Fruit fly (Drosophila melanogaster) whole organism, prepupa: ENCODE results near the gene unc.
A peak's percentile ranks its signal among the peaks of the same experiment; 100 is the strongest.

ENCODE experiments used
- Blimp-1 ChIP-seq: fragments of 200-800 bp; sonication (Bioruptor generic); optimal IDR thresholded peaks from 3 replicates; lab custom pipeline; 2017; ENCODE audit warnings: missing biosample characterization, missing genetic modification characterization, mild to moderate bottlenecking, moderate library complexity, missing genetic modification reagents
- CG10631 ChIP-seq: fragments of 200-800 bp; sonication (Bioruptor generic); optimal IDR thresholded peaks from 2 replicates; lab custom pipeline; 2016; ENCODE audit warnings: missing biosample characterization, missing genetic modification characterization
- CG10669 ChIP-seq: fragments of 200-800 bp; sonication (Bioruptor generic); optimal IDR thresholded peaks from 3 replicates; lab custom pipeline; 2018; ENCODE audit warnings: missing biosample characterization, mild to moderate bottlenecking, missing genetic modification characterization, moderate library complexity
- CG11294 ChIP-seq: fragments of 200-800 bp; sonication (Bioruptor generic); IDR thresholded peaks from 2 replicates; pipeline ENCODE4 v1.3.6; 2022; ENCODE audit warnings: missing biosample characterization, missing genetic modification characterization
- CG11762 ChIP-seq: fragments of 200-800 bp; sonication (Bioruptor generic); optimal IDR thresholded peaks from 3 replicates; lab custom pipeline; 2016; ENCODE audit warnings: missing biosample characterization, missing genetic modification characterization; ENCODE audit not compliant: insufficient read depth
- CG11902 ChIP-seq: fragments of 200-800 bp; sonication (Bioruptor generic); optimal IDR thresholded peaks from 3 replicates; lab custom pipeline; 2016; ENCODE audit warnings: missing biosample characterization, missing genetic modification characterization
- CG15336 ChIP-seq: fragments of 200-800 bp; sonication (Bioruptor generic); IDR thresholded peaks from 2 replicates; pipeline ENCODE4 v1.3.6; 2022; ENCODE audit warnings: missing biosample characterization, missing genetic modification characterization
- CG1621 ChIP-seq: fragments of 200-800 bp; sonication (Bioruptor generic); optimal IDR thresholded peaks from 3 replicates; lab custom pipeline; 2018; ENCODE audit warnings: missing biosample characterization, mild to moderate bottlenecking, missing genetic modification characterization
- CG16779 ChIP-seq: fragments of 200-800 bp; sonication (Bioruptor generic); optimal IDR thresholded peaks from 3 replicates; lab custom pipeline; 2017; ENCODE audit warnings: missing biosample characterization, mild to moderate bottlenecking, missing genetic modification characterization
- CG3032 ChIP-seq: fragments of 200-800 bp; optimal IDR thresholded peaks from 2 replicates; lab custom pipeline; 2019; ENCODE audit warnings: missing biosample characterization, mild to moderate bottlenecking, missing genetic modification characterization, moderate library complexity
- CG31627 ChIP-seq: fragments of 200-800 bp; sonication (Bioruptor generic); optimal IDR thresholded peaks from 3 replicates; lab custom pipeline; 2016; ENCODE audit warnings: missing biosample characterization, missing genetic modification characterization
- CG34406 ChIP-seq: fragments of 200-800 bp; sonication (Bioruptor generic); optimal IDR thresholded peaks from 3 replicates; lab custom pipeline; 2016; ENCODE audit warnings: missing biosample characterization, missing genetic modification characterization
- CG3919 ChIP-seq: fragments of 200-800 bp; sonication (Bioruptor generic); optimal IDR thresholded peaks from 3 replicates; lab custom pipeline; 2016; ENCODE audit warnings: missing biosample characterization, missing genetic modification characterization
- CG4318 ChIP-seq: fragments of 200-800 bp; sonication (Bioruptor generic); optimal IDR thresholded peaks from 3 replicates; lab custom pipeline; 2017; ENCODE audit warnings: missing biosample characterization, mild to moderate bottlenecking, missing genetic modification characterization
- CG6163 ChIP-seq: fragments of 200-800 bp; sonication (Bioruptor generic); IDR thresholded peaks from 3 replicates; pipeline ENCODE4 v1.3.6; 2022; ENCODE audit warnings: missing biosample characterization, missing genetic modification characterization
- CG6276 ChIP-seq: fragments of 200-800 bp; sonication (Bioruptor generic); optimal IDR thresholded peaks from 2 replicates; lab custom pipeline; 2017; ENCODE audit warnings: missing biosample characterization, mild to moderate bottlenecking, missing genetic modification characterization
- CG6792 ChIP-seq: fragments of 200-800 bp; sonication (Bioruptor generic); optimal IDR thresholded peaks from 3 replicates; lab custom pipeline; 2016; ENCODE audit warnings: missing biosample characterization, missing genetic modification characterization
- CG6854 ChIP-seq: fragments of 200-800 bp; sonication (Bioruptor generic); optimal IDR thresholded peaks from 2 replicates; lab custom pipeline; 2017; ENCODE audit warnings: missing biosample characterization, mild to moderate bottlenecking, missing genetic modification characterization
- CG7368 ChIP-seq: fragments of 200-800 bp; sonication (Bioruptor generic); optimal IDR thresholded peaks from 3 replicates; lab custom pipeline; 2016; ENCODE audit warnings: missing biosample characterization, missing genetic modification characterization
- CG8119 ChIP-seq: fragments of 200-800 bp; sonication (Bioruptor generic); IDR thresholded peaks from 3 replicates; pipeline ENCODE4 v1.3.6; 2022; ENCODE audit warnings: missing biosample characterization, missing genetic modification characterization
- CG8319 ChIP-seq: fragments of 200-800 bp; sonication (Bioruptor generic); optimal IDR thresholded peaks from 3 replicates; lab custom pipeline; 2016; ENCODE audit warnings: missing biosample characterization, missing genetic modification characterization
- CG9139 ChIP-seq: fragments of 200-800 bp; sonication (Bioruptor generic); optimal IDR thresholded peaks from 3 replicates; lab custom pipeline; 2017; ENCODE audit warnings: missing biosample characterization, mild to moderate bottlenecking, missing genetic modification characterization
- Eip75B ChIP-seq: fragments of 200-800 bp; sonication (Bioruptor generic); optimal IDR thresholded peaks from 3 replicates; lab custom pipeline; 2016; ENCODE audit warnings: missing biosample characterization, missing genetic modification characterization
- Eip78C ChIP-seq: fragments of 200-800 bp; sonication (Bioruptor generic); peaks from one replicate; lab custom pipeline; 2016; ENCODE audit warnings: missing biosample characterization, missing genetic modification characterization
- Eip93F ChIP-seq: fragments of 200-800 bp; sonication (Bioruptor generic); optimal IDR thresholded peaks from 2 replicates; lab custom pipeline; 2016; ENCODE audit warnings: missing biosample characterization, mild to moderate bottlenecking, missing genetic modification characterization
- Ets21C ChIP-seq: fragments of 200-800 bp; sonication (Bioruptor generic); optimal IDR thresholded peaks from 3 replicates; lab custom pipeline; 2016; ENCODE audit warnings: missing biosample characterization, missing genetic modification characterization
- Ets96B ChIP-seq: fragments of 200-800 bp; optimal IDR thresholded peaks from 2 replicates; lab custom pipeline; 2019; ENCODE audit warnings: missing biosample characterization, mild to moderate bottlenecking, missing genetic modification characterization, moderate library complexity
- Gug ChIP-seq: fragments of 200-800 bp; sonication (Bioruptor generic); IDR thresholded peaks from 2 replicates; pipeline ENCODE4 v1.3.6; 2022; ENCODE audit warnings: missing biosample characterization, missing genetic modification characterization
- Hr39 ChIP-seq: fragments of 200-800 bp; sonication (Bioruptor generic); optimal IDR thresholded peaks from 2 replicates; lab custom pipeline; 2016; ENCODE audit warnings: missing biosample characterization, missing genetic modification characterization
- Lpt ChIP-seq: fragments of 200-800 bp; sonication (Bioruptor generic); optimal IDR thresholded peaks from 3 replicates; lab custom pipeline; 2016; ENCODE audit warnings: missing biosample characterization, missing genetic modification characterization
- Met ChIP-seq: fragments of 200-800 bp; sonication (Bioruptor generic); optimal IDR thresholded peaks from 3 replicates; lab custom pipeline; 2016; ENCODE audit warnings: missing biosample characterization, missing genetic modification characterization
- Sox102F ChIP-seq: fragments of 200-800 bp; sonication (Bioruptor generic); optimal IDR thresholded peaks from 2 replicates; lab custom pipeline; 2016; ENCODE audit warnings: missing biosample characterization, mild to moderate bottlenecking, missing genetic modification characterization
- Sox15 ChIP-seq: fragments of 200-800 bp; sonication (Bioruptor generic); optimal IDR thresholded peaks from 3 replicates; lab custom pipeline; 2016; ENCODE audit warnings: missing biosample characterization, missing genetic modification characterization
- achi ChIP-seq: fragments of 200-800 bp; sonication (Bioruptor generic); optimal IDR thresholded peaks from 3 replicates; lab custom pipeline; 2016; ENCODE audit warnings: missing biosample characterization, missing genetic modification characterization
- acj6 ChIP-seq: fragments of 200-800 bp; sonication (Bioruptor generic); optimal IDR thresholded peaks from 3 replicates; lab custom pipeline; 2016; ENCODE audit warnings: missing biosample characterization, missing genetic modification characterization
- cyc ChIP-seq: fragments of 200-800 bp; sonication (Bioruptor generic); optimal IDR thresholded peaks from 3 replicates; lab custom pipeline; 2016; ENCODE audit warnings: missing biosample characterization, missing genetic modification characterization
- dsx ChIP-seq: fragments of 200-800 bp; optimal IDR thresholded peaks from 3 replicates; lab custom pipeline; 2019; ENCODE audit warnings: missing biosample characterization, mild to moderate bottlenecking, missing genetic modification characterization, moderate library complexity; ENCODE audit not compliant: poor library complexity, severe bottlenecking
- eg ChIP-seq: fragments of 200-800 bp; sonication (Bioruptor generic); IDR thresholded peaks from 3 replicates; pipeline ENCODE4 v1.3.6; 2022; ENCODE audit warnings: missing biosample characterization, missing genetic modification characterization
- fkh ChIP-seq: fragments of 200-800 bp; sonication (Bioruptor generic); optimal IDR thresholded peaks from 3 replicates; lab custom pipeline; 2017; ENCODE audit warnings: missing biosample characterization, mild to moderate bottlenecking, missing genetic modification characterization, moderate library complexity
- lz ChIP-seq: fragments of 200-800 bp; sonication (Bioruptor generic); optimal IDR thresholded peaks from 3 replicates; lab custom pipeline; 2016; ENCODE audit warnings: missing biosample characterization, missing genetic modification characterization
- net ChIP-seq: fragments of 200-800 bp; sonication (Bioruptor generic); optimal IDR thresholded peaks from 3 replicates; lab custom pipeline; 2016; ENCODE audit warnings: missing biosample characterization, missing genetic modification characterization
- pdm3 ChIP-seq: fragments of 200-800 bp; sonication (Bioruptor generic); optimal IDR thresholded peaks from 3 replicates; lab custom pipeline; 2016; ENCODE audit warnings: missing biosample characterization, missing genetic modification characterization
- salr ChIP-seq, 2 experiments: fragments of 200-800 bp; sonication (Bioruptor generic); optimal IDR thresholded peaks; 3 replicates each; lab custom pipeline; 2016 to 2018; ENCODE audit warnings: missing biosample characterization in 2 of 2, missing genetic modification characterization in 2 of 2, mild to moderate bottlenecking in 1 of 2
- ss ChIP-seq, 2 experiments: fragments of 200-800 bp; sonication (Bioruptor generic); optimal IDR thresholded peaks; 2 replicates in 1 of 2; 3 replicates in 1 of 2; lab custom pipeline; 2017 to 2018; ENCODE audit warnings: mild to moderate bottlenecking in 2 of 2, missing biosample characterization in 2 of 2, missing genetic modification characterization in 2 of 2, moderate library complexity in 1 of 2
- svp ChIP-seq: fragments of 200-800 bp; sonication (Bioruptor generic); peaks from one replicate; lab custom pipeline; 2016; ENCODE audit warnings: missing biosample characterization, missing genetic modification characterization

unc gene

DNA sequence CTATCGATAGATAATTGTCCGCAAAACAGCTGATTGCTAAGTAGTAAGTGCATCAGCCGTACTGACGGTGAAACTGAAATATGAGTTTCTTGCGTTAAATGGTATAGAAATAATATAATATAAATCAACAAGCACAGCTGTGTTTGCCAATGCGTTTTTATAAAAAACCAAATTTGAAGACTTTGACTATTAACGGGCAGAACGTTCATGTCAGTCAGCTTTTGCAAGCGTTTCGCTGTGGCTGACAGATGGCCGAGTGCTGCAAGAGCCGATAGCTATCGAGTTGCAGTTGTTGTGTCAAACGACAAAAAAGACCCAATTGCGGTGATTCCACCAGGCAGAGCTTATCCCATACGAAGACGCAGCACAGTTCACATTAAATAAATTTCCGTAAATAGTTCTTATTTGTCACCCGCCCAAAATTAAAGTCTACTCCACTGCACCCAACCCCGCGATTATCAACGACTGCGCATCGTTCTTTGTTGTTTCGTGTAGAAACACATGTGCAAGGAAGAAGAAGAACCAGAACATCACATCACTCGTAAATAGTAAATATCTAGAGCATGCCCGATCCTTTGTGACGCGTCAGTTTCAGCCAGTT, at the start of gene unc, which contains the start of gene CG15445 (continued):
- TF ChIP-seq CG11902 (GFP tag; lab: Kevin White, UChicago) (peak; percentile 10), CG6163 (no peak), Eip75B (peak; percentile 12), pdm3 (GFP tag; lab: Kevin White, UChicago) (no peak)

dm6 chrX:21146941-21147340, 30.2 kb upstream of the unc start, which contains the start of gene CG45154:
CG45154 (minus strand) TSS chrX:21147041.
- TF ChIP-seq CG3032 (tag; lab: Kevin White, UChicago): no peak
- TF ChIP-seq CG4318 (GFP tag; lab: Kevin White, UChicago): no peak
- no peak for TF ChIP-seq Blimp-1 (GFP tag; lab: Kevin White, UChicago)
- no peak for TF ChIP-seq Sox102F (GFP tag; lab: Kevin White, UChicago)
- TF ChIP-seq CG11762: no peak
- no peak for TF ChIP-seq CG10631 (GFP tag; lab: Kevin White, UChicago)

dm6 chrX:21127267-21127666, 10.6 kb upstream of the unc start:
- TF ChIP-seq Sox15 (GFP tag; lab: Kevin White, UChicago) (no peak), Eip75B (peak; percentile 41), CG3919 (GFP tag; lab: Kevin White, UChicago) (peak; percentile 50), CG9139 (GFP tag; lab: Kevin White, UChicago) (peak; percentile 52), achi (peak; percentile 52), CG1621 (tag; lab: Kevin White, UChicago) (peak; percentile 55), CG7368 (GFP tag; lab: Kevin White, UChicago) (peak; percentile 52), Lpt (GFP tag; lab: Kevin White, UChicago) (no peak), CG6792 (GFP tag; lab: Kevin White, UChicago) (peak; percentile 19), CG10669 (peak; percentile 70), CG6854 (no peak), CG16779 (tag; lab: Kevin White, UChicago) (peak; percentile 1), CG11902 (GFP tag; lab: Kevin White, UChicago) (no peak), net (GFP tag; lab: Kevin White, UChicago) (peak; percentile 33), CG6163 (no peak; the same call in 1 of the 3 replicates), CG4318 (GFP tag; lab: Kevin White, UChicago) (no peak), pdm3 (GFP tag; lab: Kevin White, UChicago) (peak; percentile 40), CG31627 (GFP tag; lab: Kevin White, UChicago) (no peak), cyc (GFP tag; lab: Kevin White, UChicago) (no peak), CG6276 (no peak), Eip78C (GFP tag; lab: Kevin White, UChicago) (peak; percentile 86), CG15336 (GFP tag; lab: Robert Waterston, UW) (peak; percentile 45; the same call in 1 of the 2 replicates), salr (GFP tag; optimal IDR thresholded peaks at IDR 0.05; lab: Kevin White, UChicago) (peak in 1 of 2 experiments; percentile 39), Hr39 (GFP tag; lab: Kevin White, UChicago) (no peak), Blimp-1 (GFP tag; lab: Kevin White, UChicago) (no peak), svp (peak; percentile 57), CG8119 (GFP tag; lab: Robert Waterston, UW) (0 out of 3 replicates have a peak, but pooled peaks have one; percentile 21), Met (GFP tag; lab: Kevin White, UChicago) (peak; percentile 25), Ets96B (tag; lab: Kevin White, UChicago) (peak; percentile 72), CG34406 (peak; percentile 36), lz (GFP tag; lab: Kevin White, UChicago) (no peak), CG3032 (tag; lab: Kevin White, UChicago) (peak; percentile 68), CG11762 (peak; percentile 18), Eip93F (GFP tag; lab: Kevin White, UChicago) (no peak), Ets21C (GFP tag; lab: Kevin White, UChicago) (no peak), Sox102F (GFP tag; lab: Kevin White, UChicago) (no peak), acj6 (GFP tag; lab: Kevin White, UChicago) (peak; percentile 54), fkh (GFP tag; lab: Kevin White, UChicago) (no peak), dsx (GFP tag; lab: Kevin White, UChicago) (peak; percentile 63), Gug (GFP tag; lab: Robert Waterston, UW) (no peak), CG11294 (GFP tag; lab: Robert Waterston, UW) (peak; percentile 14; the same call in 1 of the 2 replicates), CG8319 (GFP tag; lab: Kevin White, UChicago) (no peak), eg (no peak), ss (GFP tag; optimal IDR thresholded peaks at IDR 0.05; lab: Kevin White, UChicago) (peak; percentile 16 to 74)
